1 fruit fly cellular context compared by ENCODE assay signal in the genomic region with DNA sequence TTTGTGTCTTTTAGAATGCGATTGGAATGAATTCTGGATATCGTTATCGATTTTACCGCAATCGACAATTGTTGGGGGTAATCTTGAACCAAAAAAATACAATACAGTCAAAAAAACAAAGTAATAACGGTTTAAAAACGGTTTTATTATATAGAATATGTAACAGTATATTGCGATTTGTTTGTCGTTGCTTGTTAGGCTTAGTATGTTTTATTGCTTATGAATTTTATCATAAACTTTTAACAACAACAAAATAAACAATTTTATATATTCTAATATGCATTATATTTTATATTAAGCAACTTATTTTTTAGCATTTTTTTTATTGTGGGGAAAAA.
TF ChIP-seq lines count a peak whose summit lies in the region.

A gene (minus strand): TSS at position 38 of the 338 bp plus-strand sequence.

TF ChIP-seq in whole organism, embryonic, 481 proteins besides CTCF, POLR2A, EP300 and RAD21 (continued from another document and continues in another):
- TF ChIP-seq CG10565 (GFP tag; optimal IDR thresholded peaks at IDR 0.05; lab: Kevin White, UChicago): no peak
- peak; percentile 79 for TF ChIP-seq CG11504 (tag; optimal IDR thresholded peaks at IDR 0.05; lab: Kevin White, UChicago)
- peak; percentile 76 for TF ChIP-seq dmrt11E (tag; optimal IDR thresholded peaks at IDR 0.05; lab: Kevin White, UChicago)
- TF ChIP-seq CG3838 (GFP tag; optimal IDR thresholded peaks at IDR 0.05; lab: Kevin White, UChicago): peak; percentile 35
- TF ChIP-seq Mes4 (GFP tag; optimal IDR thresholded peaks at IDR 0.05; lab: Kevin White, UChicago): no peak
- TF ChIP-seq Awh (GFP tag; IDR thresholded peaks at IDR 0.05; lab: Robert Waterston, UW): no peak
- TF ChIP-seq dm (GFP tag; optimal IDR thresholded peaks at IDR 0.05; lab: Kevin White, UChicago): no peak
- TF ChIP-seq CG10366 (GFP tag; IDR thresholded peaks at IDR 0.05; lab: Robert Waterston, UW): peak; percentile 41; the same call in 1 of the 2 replicates
- TF ChIP-seq Dp (GFP tag; optimal IDR thresholded peaks at IDR 0.05; lab: Kevin White, UChicago): peak; percentile 15
- 0 out of 2 replicates have a peak, but pooled peaks have one; percentile 35 for TF ChIP-seq Nf-YA (GFP tag; IDR thresholded peaks at IDR 0.05; lab: Robert Waterston, UW)
- no peak for TF ChIP-seq CG4730 (GFP tag; IDR thresholded peaks at IDR 0.05; lab: Robert Waterston, UW)
- TF ChIP-seq dati (GFP tag; IDR thresholded peaks at IDR 0.05; lab: Robert Waterston, UW): no peak
- TF ChIP-seq Hmx (GFP tag; optimal IDR thresholded peaks at IDR 0.05; lab: Kevin White, UChicago): peak; percentile 32
- no peak for TF ChIP-seq CG8089 (GFP tag; optimal IDR thresholded peaks at IDR 0.05; lab: Kevin White, UChicago)
- TF ChIP-seq Hey (tag; optimal IDR thresholded peaks at IDR 0.05; lab: Kevin White, UChicago): no peak
- peak; percentile 50 for TF ChIP-seq sqz (GFP tag; optimal IDR thresholded peaks at IDR 0.05; lab: Kevin White, UChicago)
- TF ChIP-seq CG18476 (GFP tag; optimal IDR thresholded peaks at IDR 0.05; lab: Kevin White, UChicago): peak; percentile 32
- TF ChIP-seq CG17328 (GFP tag; IDR thresholded peaks at IDR 0.05; lab: Robert Waterston, UW): peak; percentile 82
- TF ChIP-seq CG34376 (GFP tag; optimal IDR thresholded peaks at IDR 0.05; lab: Kevin White, UChicago): peak; percentile 19
- TF ChIP-seq CG10654 (GFP tag; optimal IDR thresholded peaks at IDR 0.05; lab: Kevin White, UChicago): peak; percentile 61
- TF ChIP-seq MESR4 (GFP tag; optimal IDR thresholded peaks at IDR 0.05; lab: Kevin White, UChicago): peak; percentile 26
- TF ChIP-seq slp2 (GFP tag; optimal IDR thresholded peaks at IDR 0.05; lab: Kevin White, UChicago): no peak
- TF ChIP-seq CG8388 (GFP tag; optimal IDR thresholded peaks at IDR 0.05; lab: Kevin White, UChicago): peak; percentile 76
- no peak for TF ChIP-seq Usf (GFP tag; optimal IDR thresholded peaks at IDR 0.05; lab: Kevin White, UChicago)
- TF ChIP-seq dmrt99B (tag; optimal IDR thresholded peaks at IDR 0.05; lab: Kevin White, UChicago): peak; percentile 72
- peak; percentile 63 for TF ChIP-seq CG3281 (GFP tag; optimal IDR thresholded peaks at IDR 0.05; lab: Kevin White, UChicago)
- no peak for TF ChIP-seq C15 (GFP tag; IDR thresholded peaks at IDR 0.05; lab: Robert Waterston, UW)
- TF ChIP-seq CG7372 (GFP tag; IDR thresholded peaks at IDR 0.05; lab: Robert Waterston, UW): no peak
- no peak for TF ChIP-seq CG17568 (GFP tag; optimal IDR thresholded peaks at IDR 0.05; lab: Kevin White, UChicago)
- no peak for TF ChIP-seq CG2129 (GFP tag; IDR thresholded peaks at IDR 0.05; lab: Robert Waterston, UW; ENCODE audit: partially characterized antibody)
- no peak for TF ChIP-seq Taf1 (GFP tag; IDR thresholded peaks at IDR 0.05; lab: Robert Waterston, UW)
- peak; percentile 9 for TF ChIP-seq CG4707 (GFP tag; optimal IDR thresholded peaks at IDR 0.05; lab: Kevin White, UChicago)
- TF ChIP-seq CG14014 (GFP tag; IDR thresholded peaks at IDR 0.05; lab: Robert Waterston, UW): peak; percentile 76; the same call in 1 of the 2 replicates
- TF ChIP-seq Dip2 (GFP tag; IDR thresholded peaks at IDR 0.05; lab: Robert Waterston, UW): no peak
- TF ChIP-seq so (GFP tag; IDR thresholded peaks at IDR 0.05; lab: Robert Waterston, UW): no peak
- TF ChIP-seq pfk (GFP tag; optimal IDR thresholded peaks at IDR 0.05; lab: Kevin White, UChicago): no peak
- TF ChIP-seq Opbp (GFP tag; IDR thresholded peaks at IDR 0.05; lab: Robert Waterston, UW; ENCODE audit: partially characterized antibody): no peak
- peak; percentile 33 for TF ChIP-seq HHEX (GFP tag; optimal IDR thresholded peaks at IDR 0.05; lab: Kevin White, UChicago)
- no peak for TF ChIP-seq bigmax (GFP tag; optimal IDR thresholded peaks at IDR 0.05; lab: Kevin White, UChicago)
- no peak for TF ChIP-seq Stat92E (GFP tag; optimal IDR thresholded peaks at IDR 0.05; lab: Kevin White, UChicago)
- TF ChIP-seq BtbVII (GFP tag; optimal IDR thresholded peaks at IDR 0.05; lab: Kevin White, UChicago): peak; percentile 41
- no peak for TF ChIP-seq CG15073 (GFP tag; optimal IDR thresholded peaks at IDR 0.05; lab: Kevin White, UChicago)
- peak; percentile 52 for TF ChIP-seq CG10209 (GFP tag; optimal IDR thresholded peaks at IDR 0.05; lab: Kevin White, UChicago)
- TF ChIP-seq Oli (tag; optimal IDR thresholded peaks at IDR 0.05; lab: Kevin White, UChicago): peak; percentile 59
- TF ChIP-seq ham (GFP tag; IDR thresholded peaks at IDR 0.05; lab: Robert Waterston, UW): no peak
- TF ChIP-seq klu (GFP tag; IDR thresholded peaks at IDR 0.05; lab: Robert Waterston, UW): no peak
- TF ChIP-seq HLH54F (GFP tag; optimal IDR thresholded peaks at IDR 0.05; lab: Kevin White, UChicago): no peak
- peak; percentile 85 for TF ChIP-seq CG2712 (tag; optimal IDR thresholded peaks at IDR 0.05; lab: Kevin White, UChicago)
- peak; percentile 16 for TF ChIP-seq CG15011 (GFP tag; optimal IDR thresholded peaks at IDR 0.05; lab: Kevin White, UChicago)
- TF ChIP-seq CG2199 (GFP tag; IDR thresholded peaks at IDR 0.05; lab: Robert Waterston, UW): no peak
- TF ChIP-seq PHDP (tag; optimal IDR thresholded peaks at IDR 0.05; lab: Kevin White, UChicago): peak; percentile 85
- peak; percentile 30; the same call in 1 of the 2 replicates for TF ChIP-seq wor (GFP tag; IDR thresholded peaks at IDR 0.05; lab: Robert Waterston, UW)
- TF ChIP-seq al (GFP tag; IDR thresholded peaks at IDR 0.05; lab: Robert Waterston, UW): no peak; the same call in 1 of the 2 replicates
- no peak for TF ChIP-seq gt (GFP tag; IDR thresholded peaks at IDR 0.05; lab: Robert Waterston, UW)
- no peak for TF ChIP-seq CG12744 (GFP tag; optimal IDR thresholded peaks at IDR 0.05; lab: Kevin White, UChicago)
- TF ChIP-seq CG9797 (GFP tag; optimal IDR thresholded peaks at IDR 0.05; lab: Kevin White, UChicago): no peak
- no peak for TF ChIP-seq Jarid2 (GFP tag; optimal IDR thresholded peaks at IDR 0.05; lab: Kevin White, UChicago)
- peak; percentile 81 for TF ChIP-seq zfh1 (GFP tag; IDR thresholded peaks at IDR 0.05; lab: Robert Waterston, UW)
- no peak for TF ChIP-seq run (tag; optimal IDR thresholded peaks at IDR 0.05; lab: Kevin White, UChicago)
- peak; percentile 37 for TF ChIP-seq nerfin-1 (tag; optimal IDR thresholded peaks at IDR 0.05; lab: Kevin White, UChicago)
- no peak for TF ChIP-seq gro (GFP tag; optimal IDR thresholded peaks at IDR 0.05; lab: Kevin White, UChicago)
- no peak for TF ChIP-seq Neu2 (GFP tag; optimal IDR thresholded peaks at IDR 0.05; lab: Kevin White, UChicago; ENCODE audit: borderline replicate concordance)
- TF ChIP-seq CG6791 (GFP tag; IDR thresholded peaks at IDR 0.05; lab: Robert Waterston, UW; ENCODE audit: partially characterized antibody): no peak
- no peak; the same call in 2 of the 3 replicates for TF ChIP-seq CG34422 (GFP tag; IDR thresholded peaks at IDR 0.05; lab: Robert Waterston, UW)
- TF ChIP-seq gfzf (GFP tag; optimal IDR thresholded peaks at IDR 0.05; lab: Kevin White, UChicago): peak; percentile 37
- peak; percentile 15 for TF ChIP-seq Vsx1 (GFP tag; optimal IDR thresholded peaks at IDR 0.05; lab: Kevin White, UChicago)
- peak; percentile 54 for TF ChIP-seq tin (GFP tag; optimal IDR thresholded peaks at IDR 0.05; lab: Kevin White, UChicago)
- TF ChIP-seq CG11695 (GFP tag; IDR thresholded peaks at IDR 0.05; lab: Robert Waterston, UW): peak; percentile 75
- no peak for TF ChIP-seq usp (GFP tag; optimal IDR thresholded peaks at IDR 0.05; lab: Kevin White, UChicago)
- TF ChIP-seq CG18262 (tag; optimal IDR thresholded peaks at IDR 0.05; lab: Kevin White, UChicago): peak; percentile 83
- TF ChIP-seq CG7786 (GFP tag; optimal IDR thresholded peaks at IDR 0.05; lab: Kevin White, UChicago): no peak
- peak; percentile 80 for TF ChIP-seq CG7839 (tag; optimal IDR thresholded peaks at IDR 0.05; lab: Kevin White, UChicago)
- TF ChIP-seq esg (GFP tag; conservative IDR thresholded peaks at IDR 0.05; lab: Robert Waterston, UW): no peak; the same call in 1 of the 2 replicates
- no peak for TF ChIP-seq CkIIα-i1 (GFP tag; IDR thresholded peaks at IDR 0.05; lab: Robert Waterston, UW)
- TF ChIP-seq Fer3 (tag; optimal IDR thresholded peaks at IDR 0.05; lab: Kevin White, UChicago): peak; percentile 75
- TF ChIP-seq ase (GFP tag; IDR thresholded peaks at IDR 0.05; lab: Robert Waterston, UW): no peak; the same call in 2 of the 3 replicates
- no peak for TF ChIP-seq oc (tag; optimal IDR thresholded peaks at IDR 0.05; lab: Kevin White, UChicago)
- TF ChIP-seq onecut (GFP tag; IDR thresholded peaks at IDR 0.05; lab: Robert Waterston, UW): peak; percentile 59
- TF ChIP-seq Ets65A (GFP tag; lab: Kevin White, UChicago): no peak
- TF ChIP-seq org-1 (GFP tag; optimal IDR thresholded peaks at IDR 0.05; lab: Kevin White, UChicago): peak; percentile 32
- TF ChIP-seq CG13287 (GFP tag; IDR thresholded peaks at IDR 0.05; lab: Robert Waterston, UW; ENCODE audit: partially characterized antibody): no peak; the same call in 1 of the 2 replicates
- no peak for TF ChIP-seq z (GFP tag; IDR thresholded peaks at IDR 0.05; lab: Robert Waterston, UW)
- peak; percentile 77 for TF ChIP-seq Xbp1 (GFP tag; optimal IDR thresholded peaks at IDR 0.05; lab: Kevin White, UChicago)
- TF ChIP-seq dysf (GFP tag; IDR thresholded peaks at IDR 0.05; lab: Robert Waterston, UW): peak; percentile 62; the same call in 1 of the 3 replicates
- no peak for TF ChIP-seq Mrtf (GFP tag; IDR thresholded peaks at IDR 0.05; lab: Robert Waterston, UW)
- TF ChIP-seq slou (GFP tag; optimal IDR thresholded peaks at IDR 0.05; lab: Kevin White, UChicago): peak; percentile 73
- TF ChIP-seq CG12942 (GFP tag; optimal IDR thresholded peaks at IDR 0.05; lab: Kevin White, UChicago): peak; percentile 60
- TF ChIP-seq Six4 (GFP tag; optimal IDR thresholded peaks at IDR 0.05; lab: Kevin White, UChicago): peak; percentile 63
- TF ChIP-seq Doc2 (GFP tag; IDR thresholded peaks at IDR 0.05; lab: Robert Waterston, UW): no peak
- no peak for TF ChIP-seq cad (GFP tag; optimal IDR thresholded peaks at IDR 0.05; lab: Kevin White, UChicago)
- no peak; the same call in 1 of the 2 replicates for TF ChIP-seq Ravus (GFP tag; IDR thresholded peaks at IDR 0.05; lab: Robert Waterston, UW)
- TF ChIP-seq NC2α (GFP tag; optimal IDR thresholded peaks at IDR 0.05; lab: Kevin White, UChicago): no peak
- TF ChIP-seq CG12155 (GFP tag; optimal IDR thresholded peaks at IDR 0.05; lab: Kevin White, UChicago): peak; percentile 41
- TF ChIP-seq CG4820 (GFP tag; optimal IDR thresholded peaks at IDR 0.05; lab: Kevin White, UChicago): peak; percentile 60
- peak; percentile 70 for TF ChIP-seq CG15601 (tag; optimal IDR thresholded peaks at IDR 0.05; lab: Kevin White, UChicago)
- TF ChIP-seq inv (GFP tag; IDR thresholded peaks at IDR 0.05; lab: Robert Waterston, UW; ENCODE audit: partially characterized antibody): no peak
- no peak for TF ChIP-seq CG11560 (tag; IDR thresholded peaks at IDR 0.05; lab: Robert Waterston, UW)
- peak; percentile 18 for TF ChIP-seq pho (GFP tag; optimal IDR thresholded peaks at IDR 0.05; lab: Kevin White, UChicago)
- peak; percentile 67 for TF ChIP-seq CG13123 (GFP tag; optimal IDR thresholded peaks at IDR 0.05; lab: Kevin White, UChicago)
- no peak for TF ChIP-seq sisA (GFP tag; IDR thresholded peaks at IDR 0.05; lab: Robert Waterston, UW)
- TF ChIP-seq CG15479 (GFP tag; optimal IDR thresholded peaks at IDR 0.05; lab: Kevin White, UChicago): no peak
- no peak for TF ChIP-seq YL-1 (GFP tag; optimal IDR thresholded peaks at IDR 0.05; lab: Kevin White, UChicago)
- no peak for TF ChIP-seq pum (GFP tag; optimal IDR thresholded peaks at IDR 0.05; lab: Kevin White, UChicago)
- no peak for TF ChIP-seq Lim3 (GFP tag; IDR thresholded peaks at IDR 0.05; lab: Robert Waterston, UW)
- peak; percentile 75; the same call in 2 of the 3 replicates for TF ChIP-seq CG17361 (GFP tag; IDR thresholded peaks at IDR 0.05; lab: Robert Waterston, UW)
- TF ChIP-seq CG2202 (tag; optimal IDR thresholded peaks at IDR 0.05; lab: Kevin White, UChicago): peak; percentile 46
- peak; percentile 64 for TF ChIP-seq CG12769 (tag; optimal IDR thresholded peaks at IDR 0.05; lab: Kevin White, UChicago)
- TF ChIP-seq bsh (GFP tag; optimal IDR thresholded peaks at IDR 0.05; lab: Kevin White, UChicago): peak in 1 of 2 experiments; percentile 83
- no peak for TF ChIP-seq vnd (GFP tag; IDR thresholded peaks at IDR 0.05; lab: Robert Waterston, UW; ENCODE audit: partially characterized antibody)
- no peak for TF ChIP-seq bcd (GFP tag; optimal IDR thresholded peaks at IDR 0.05; lab: Kevin White, UChicago)
- TF ChIP-seq Gug (GFP tag; IDR thresholded peaks at IDR 0.05; lab: Robert Waterston, UW): no peak
- TF ChIP-seq crol (GFP tag; IDR thresholded peaks at IDR 0.05; lab: Robert Waterston, UW): no peak
- TF ChIP-seq Fer1 (GFP tag; optimal IDR thresholded peaks at IDR 0.05; lab: Kevin White, UChicago): peak; percentile 67
- peak; percentile 86 for TF ChIP-seq zf30C (GFP tag; optimal IDR thresholded peaks at IDR 0.05; lab: Kevin White, UChicago)
- TF ChIP-seq Atf3 (GFP tag; optimal IDR thresholded peaks at IDR 0.05; lab: Kevin White, UChicago): no peak
- peak; percentile 14 for TF ChIP-seq CG8281 (tag; optimal IDR thresholded peaks at IDR 0.05; lab: Kevin White, UChicago)
- TF ChIP-seq CG31441 (GFP tag; IDR thresholded peaks at IDR 0.05; lab: Robert Waterston, UW): peak; percentile 76
- no peak for TF ChIP-seq Rx (GFP tag; IDR thresholded peaks at IDR 0.05; lab: Robert Waterston, UW)
- peak; percentile 49 for TF ChIP-seq CG15696 (tag; optimal IDR thresholded peaks at IDR 0.05; lab: Kevin White, UChicago)
- TF ChIP-seq NK7.1 (GFP tag; optimal IDR thresholded peaks at IDR 0.05; lab: Kevin White, UChicago): no peak
- TF ChIP-seq CG9876 (GFP tag; optimal IDR thresholded peaks at IDR 0.05; lab: Kevin White, UChicago): no peak
- peak; percentile 62 for TF ChIP-seq zen (tag; optimal IDR thresholded peaks at IDR 0.05; lab: Kevin White, UChicago)
- TF ChIP-seq scrt (GFP tag; optimal IDR thresholded peaks at IDR 0.05; lab: Kevin White, UChicago): no peak
- TF ChIP-seq br (optimal IDR thresholded peaks at IDR 0.05; lab: Kevin White, UChicago): no peak
- peak; percentile 41; the same call in 1 of the 2 replicates for TF ChIP-seq seq (GFP tag; IDR thresholded peaks at IDR 0.05; lab: Robert Waterston, UW)
- no peak for TF ChIP-seq fu2 (GFP tag; optimal IDR thresholded peaks at IDR 0.05; lab: Kevin White, UChicago)
- TF ChIP-seq E2f1 (GFP tag; IDR thresholded peaks at IDR 0.05; lab: Robert Waterston, UW): peak; percentile 51; the same call in 1 of the 2 replicates
- peak; percentile 96 for TF ChIP-seq sens (GFP tag; lab: Kevin White, UChicago)
- no peak for TF ChIP-seq CG3995 (GFP tag; optimal IDR thresholded peaks at IDR 0.05; lab: Kevin White, UChicago)
- TF ChIP-seq toy (GFP tag; IDR thresholded peaks at IDR 0.05; lab: Robert Waterston, UW): no peak
